Fruit fly (Drosophila melanogaster) whole organism, embryonic: Measurements from ENCODE around the gene tau.

ENCODE experiments used
- Atf6 ChIP-seq: fragments of 200-800 bp; sonication (Bioruptor generic); IDR thresholded peaks from 2 replicates; pipeline ENCODE4 v1.3.6; 2022; ENCODE audit warnings: missing biosample characterization, missing genetic modification characterization
- B-H1 ChIP-seq: fragments of 200-800 bp; sonication (Bioruptor generic); IDR thresholded peaks from 3 replicates; pipeline ENCODE4 v1.3.6; 2022; ENCODE audit warnings: missing biosample characterization, missing genetic modification characterization
- CG11456 ChIP-seq: fragments of 200-800 bp; sonication (Bioruptor generic); IDR thresholded peaks from 3 replicates; pipeline ENCODE4 v1.3.6; 2022; ENCODE audit warnings: missing biosample characterization, missing genetic modification characterization
- CG11695 ChIP-seq: fragments of 200-800 bp; sonication (Bioruptor generic); IDR thresholded peaks from 3 replicates; pipeline ENCODE4 v1.3.6; 2022; ENCODE audit warnings: missing biosample characterization, missing genetic modification characterization
- CG12104 ChIP-seq: fragments of 200-800 bp; sonication (Bioruptor generic); optimal IDR thresholded peaks from 3 replicates; lab custom pipeline; 2016; ENCODE audit warnings: missing biosample characterization, missing genetic modification characterization
- CG13287 ChIP-seq: fragments of 200-800 bp; sonication (Bioruptor generic); IDR thresholded peaks from 2 replicates; pipeline ENCODE4 v1.3.6; 2022; ENCODE audit warnings: missing biosample characterization, missing genetic modification characterization; ENCODE audit not compliant: partially characterized antibody
- CG14667 ChIP-seq: fragments of 200-800 bp; sonication (Bioruptor generic); IDR thresholded peaks from 2 replicates; pipeline ENCODE4 v1.3.6; 2022; ENCODE audit warnings: missing biosample characterization, missing genetic modification characterization
- CG17359 ChIP-seq: fragments of 200-800 bp; sonication (Bioruptor generic); optimal IDR thresholded peaks from 3 replicates; lab custom pipeline; 2018; ENCODE audit warnings: missing biosample characterization, mild to moderate bottlenecking, missing genetic modification characterization, moderate library complexity
- CG17361 ChIP-seq: fragments of 200-800 bp; sonication (Bioruptor generic); IDR thresholded peaks from 3 replicates; pipeline ENCODE4 v1.3.6; 2022; ENCODE audit warnings: missing biosample characterization, missing genetic modification characterization
- CG2120 ChIP-seq: fragments of 200-800 bp; sonication (Bioruptor generic); optimal IDR thresholded peaks from 3 replicates; lab custom pipeline; 2016; ENCODE audit warnings: missing biosample characterization, missing genetic modification characterization
- CG31388 ChIP-seq: fragments of 200-800 bp; sonication (Bioruptor generic); optimal IDR thresholded peaks from 2 replicates; lab custom pipeline; 2016; ENCODE audit warnings: missing biosample characterization, missing genetic modification characterization
- CG32772 ChIP-seq: fragments of 200-800 bp; sonication (Bioruptor generic); IDR thresholded peaks from 2 replicates; pipeline ENCODE4 v1.3.6; 2022; ENCODE audit warnings: missing biosample characterization, missing genetic modification characterization
- CG3726 ChIP-seq: fragments of 200-800 bp; sonication (Bioruptor generic); IDR thresholded peaks from 3 replicates; pipeline ENCODE4, ENCODE4 v1.3.6; 2022; ENCODE audit warnings: missing biosample characterization, missing genetic modification characterization
- CG4328 ChIP-seq: fragments of 200-800 bp; sonication (Bioruptor generic); optimal IDR thresholded peaks from 3 replicates; lab custom pipeline; 2017; ENCODE audit warnings: missing biosample characterization, missing genetic modification reagents, missing genetic modification characterization
- CG4617 ChIP-seq: fragments of 200-800 bp; sonication (Bioruptor generic); optimal IDR thresholded peaks from 3 replicates; lab custom pipeline; 2016; ENCODE audit warnings: missing biosample characterization, missing genetic modification characterization, borderline replicate concordance
- CG8290 ChIP-seq, 3 experiments: fragments of 200-800 bp; sonication (Bioruptor generic); optimal IDR thresholded peaks; 2 replicates each; lab custom pipeline; 2016 to 2019; ENCODE audit warnings: missing biosample characterization in 3 of 3, missing genetic modification characterization in 3 of 3, mild to moderate bottlenecking in 2 of 3, moderate library complexity in 1 of 3
- CG8924 ChIP-seq: fragments of 200-800 bp; optimal IDR thresholded peaks from 3 replicates; lab custom pipeline; 2019; ENCODE audit warnings: missing biosample characterization, mild to moderate bottlenecking, missing genetic modification characterization, moderate library complexity
- CG9817 ChIP-seq: fragments of 200-800 bp; sonication (Bioruptor generic); optimal IDR thresholded peaks from 2 replicates; lab custom pipeline; 2018; ENCODE audit warnings: missing biosample characterization, mild to moderate bottlenecking, missing genetic modification characterization, moderate library complexity
- CG9932 ChIP-seq: fragments of 200-800 bp; sonication (Bioruptor generic); IDR thresholded peaks from 2 replicates; pipeline ENCODE4 v1.3.6; 2022; ENCODE audit warnings: missing biosample characterization, missing genetic modification characterization
- CkIIα-i1 ChIP-seq: fragments of 200-800 bp; sonication (Bioruptor generic); IDR thresholded peaks from 2 replicates; pipeline ENCODE4 v1.3.6; 2022; ENCODE audit warnings: missing biosample characterization, missing genetic modification characterization
- Deaf1 ChIP-seq: fragments of 200-800 bp; optimal IDR thresholded peaks from 3 replicates; lab custom pipeline; 2019; ENCODE audit warnings: missing biosample characterization, mild to moderate bottlenecking, missing genetic modification characterization, moderate library complexity
- Doc3 ChIP-seq: fragments of 200-800 bp; sonication (Bioruptor generic); IDR thresholded peaks from 3 replicates; pipeline ENCODE4 v1.3.6; 2022; ENCODE audit warnings: missing biosample characterization, missing genetic modification characterization; ENCODE audit not compliant: partially characterized antibody
- HLH54F ChIP-seq: fragments of 200-800 bp; sonication (Bioruptor generic); optimal IDR thresholded peaks from 3 replicates; lab custom pipeline; 2016; ENCODE audit warnings: missing biosample characterization, missing genetic modification characterization
- Hey ChIP-seq: fragments of 200-800 bp; sonication (Bioruptor generic); optimal IDR thresholded peaks from 3 replicates; lab custom pipeline; 2018; ENCODE audit warnings: missing biosample characterization, mild to moderate bottlenecking, missing genetic modification characterization
- Med ChIP-seq: fragments of 200-800 bp; sonication (Bioruptor generic); peaks from one replicate; lab custom pipeline; 2016; ENCODE audit warnings: missing biosample characterization, missing genetic modification characterization, mild to moderate bottlenecking, inconsistent platforms, moderate library complexity
- Meics ChIP-seq: fragments of 200-800 bp; sonication (Bioruptor generic); optimal IDR thresholded peaks from 2 replicates; lab custom pipeline; 2017; ENCODE audit warnings: missing biosample characterization, mild to moderate bottlenecking, missing genetic modification characterization
- Mrtf ChIP-seq: fragments of 200-800 bp; sonication (Bioruptor generic); IDR thresholded peaks from 3 replicates; pipeline ENCODE4 v1.3.6; 2022; ENCODE audit warnings: missing biosample characterization, missing genetic modification characterization
- Pdp1 ChIP-seq, 2 experiments: fragments of 200-800 bp; sonication (Bioruptor generic); optimal IDR thresholded peaks; 3 replicates each; lab custom pipeline; 2016; ENCODE audit warnings: missing biosample characterization in 2 of 2, missing genetic modification characterization in 2 of 2, mild to moderate bottlenecking in 1 of 2, moderate library complexity in 1 of 2
- Tbp ChIP-seq: fragments of >200 bp; optimal IDR thresholded peaks from 2 replicates; lab custom pipeline; 2018; ENCODE audit warnings: missing biosample characterization, missing genetic modification characterization
- Xbp1 ChIP-seq: fragments of 200-800 bp; sonication (Bioruptor generic); optimal IDR thresholded peaks from 3 replicates; lab custom pipeline; 2016; ENCODE audit warnings: missing biosample characterization, mild to moderate bottlenecking, missing genetic modification characterization
- bcd ChIP-seq: fragments of 200-800 bp; sonication (Bioruptor generic); optimal IDR thresholded peaks from 2 replicates; lab custom pipeline; 2017; ENCODE audit warnings: missing biosample characterization, mild to moderate bottlenecking, missing genetic modification characterization
- caup ChIP-seq: fragments of 200-800 bp; sonication (Bioruptor generic); optimal IDR thresholded peaks from 3 replicates; lab custom pipeline; 2017; ENCODE audit warnings: missing biosample characterization, mild to moderate bottlenecking, missing genetic modification characterization, moderate library complexity; ENCODE audit not compliant: severe bottlenecking
- disco-r ChIP-seq: fragments of 200-800 bp; sonication (Bioruptor generic); optimal IDR thresholded peaks from 2 replicates; lab custom pipeline; 2016; ENCODE audit warnings: missing biosample characterization, missing genetic modification characterization
- dmrt99B ChIP-seq: fragments of 200-800 bp; sonication (Bioruptor generic); optimal IDR thresholded peaks from 2 replicates; lab custom pipeline; 2018; ENCODE audit warnings: missing biosample characterization, mild to moderate bottlenecking, missing genetic modification characterization, moderate library complexity
- fu2 ChIP-seq: fragments of 200-800 bp; sonication (Bioruptor generic); optimal IDR thresholded peaks from 2 replicates; lab custom pipeline; 2016; ENCODE audit warnings: missing biosample characterization, missing genetic modification characterization
- hkb ChIP-seq, 2 experiments: fragments of 200-800 bp in 1 of 2; fragments of >200 bp in 1 of 2; sonication (Bioruptor generic) in 1 of 2; IDR thresholded peaks in 1 of 2; optimal IDR thresholded peaks in 1 of 2; 2 replicates each; pipeline versions ENCODE4 v1.3.6 to Lab custom; 2017 to 2022; ENCODE audit warnings: missing biosample characterization in 1 of 2, missing genetic modification characterization in 1 of 2
- ind ChIP-seq: fragments of 200-800 bp; sonication (Bioruptor generic); optimal IDR thresholded peaks from 3 replicates; lab custom pipeline; 2016; ENCODE audit warnings: missing biosample characterization, missing genetic modification characterization
- klu ChIP-seq: fragments of 200-800 bp; sonication (Bioruptor generic); IDR thresholded peaks from 2 replicates; pipeline ENCODE4 v1.3.6; 2022; ENCODE audit warnings: missing biosample characterization, missing genetic modification characterization
- lab ChIP-seq: fragments of 200-800 bp; sonication (Bioruptor generic); optimal IDR thresholded peaks from 3 replicates; lab custom pipeline; 2017; ENCODE audit warnings: missing biosample characterization, missing genetic modification characterization, mild to moderate bottlenecking, moderate library complexity, missing genetic modification reagents
- prd ChIP-seq, 3 experiments: fragments of >200 bp in 2 of 3; fragments of 200-800 bp in 1 of 3; sonication (Bioruptor generic) in 1 of 3; optimal IDR thresholded peaks in 2 of 3; IDR thresholded peaks in 1 of 3; 2 replicates in 2 of 3; 3 replicates in 1 of 3; pipeline versions ENCODE4 v1.3.6 to Lab custom; 2017 to 2022; ENCODE audit warnings: missing biosample characterization in 1 of 3, missing genetic modification characterization in 1 of 3
- slbo ChIP-seq: fragments of 200-800 bp; sonication (Bioruptor generic); IDR thresholded peaks from 2 replicates; pipeline ENCODE4 v1.3.6; 2022; ENCODE audit warnings: missing biosample characterization, missing genetic modification characterization
- tgo ChIP-seq: fragments of 200-800 bp; sonication (Bioruptor generic); IDR thresholded peaks from 3 replicates; pipeline ENCODE4 v1.3.6; 2022; ENCODE audit warnings: missing biosample characterization, missing genetic modification characterization
- ttk ChIP-seq: fragments of 200-800 bp; sonication (Bioruptor generic); IDR thresholded peaks from 2 replicates; pipeline ENCODE4 v2.1.2; 2022; ENCODE audit warnings: missing biosample characterization, missing genetic modification characterization
- twi ChIP-seq: fragments of 200-800 bp; optimal IDR thresholded peaks from 2 replicates; lab custom pipeline; 2019; ENCODE audit warnings: missing biosample characterization, mild to moderate bottlenecking, missing genetic modification characterization, moderate library complexity
- vvl ChIP-seq: fragments of 200-800 bp; sonication (Bioruptor generic); IDR thresholded peaks from 2 replicates; pipeline ENCODE4 v1.3.6; 2022; ENCODE audit warnings: missing biosample characterization, missing genetic modification characterization
- wek ChIP-seq: fragments of 200-800 bp; sonication (Bioruptor generic); optimal IDR thresholded peaks from 3 replicates; lab custom pipeline; 2018; ENCODE audit warnings: missing biosample characterization, mild to moderate bottlenecking, missing genetic modification characterization, moderate library complexity
- zen2 ChIP-seq: fragments of 200-800 bp; sonication (Bioruptor generic); IDR thresholded peaks from 3 replicates; pipeline ENCODE4 v1.3.6; 2022; ENCODE audit warnings: missing biosample characterization, missing genetic modification characterization; ENCODE audit not compliant: partially characterized antibody
- zf30C ChIP-seq: fragments of 200-800 bp; sonication (Bioruptor generic); optimal IDR thresholded peaks from 3 replicates; lab custom pipeline; 2018; ENCODE audit warnings: missing biosample characterization, mild to moderate bottlenecking, missing genetic modification characterization

The tau gene

DNA sequence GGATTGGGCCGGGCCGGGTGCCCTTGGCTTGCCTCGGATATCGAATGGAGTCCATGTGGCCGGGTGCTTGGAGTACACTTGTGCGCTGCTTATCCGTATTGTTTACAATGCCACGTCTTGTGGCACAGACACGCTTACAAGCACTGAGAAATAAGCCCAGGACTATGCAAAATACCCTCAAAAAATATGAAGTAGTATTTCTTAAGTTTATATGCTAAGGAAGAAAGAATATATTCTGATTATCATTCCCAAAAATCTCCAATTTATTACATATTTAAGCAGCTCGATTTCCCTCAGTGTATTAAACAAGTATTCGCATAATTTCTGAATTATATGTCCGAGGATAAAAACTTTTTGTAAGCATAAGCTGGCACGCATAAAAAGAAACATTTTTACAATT lies 34.9 kb downstream of the tau start (continued):
- TF ChIP-seq CG9817 (tag; lab: Kevin White, UChicago) (peak; percentile 3), CG3726 (no peak), Meics (GFP tag; lab: Kevin White, UChicago) (peak; percentile 15), Mrtf (no peak), Tbp (GFP tag; lab: Kevin White, UChicago) (no peak), CG2120 (peak; percentile 47), CG8290 (GFP tag; optimal IDR thresholded peaks at IDR 0.05; lab: Kevin White, UChicago) (no peak), CG8290 (tag; optimal IDR thresholded peaks at IDR 0.05; lab: Kevin White, UChicago) (peak in 1 of 2 experiments; percentile 43), lab (GFP tag; lab: Kevin White, UChicago) (peak; percentile 58), CG11456 (GFP tag; lab: Robert Waterston, UW) (0 out of 3 replicates have a peak, but pooled peaks have one; percentile 13), Atf6 (GFP tag; lab: Robert Waterston, UW) (0 out of 2 replicates have a peak, but pooled peaks have one; percentile 20), twi (tag; lab: Kevin White, UChicago) (no peak), prd (optimal IDR thresholded peaks at IDR 0.05; lab: Kevin White, UChicago) (no peak), prd (GFP tag; IDR thresholded peaks at IDR 0.05; lab: Robert Waterston, UW) (peak; percentile 38; the same call in 1 of the 3 replicates), CG17361 (GFP tag; lab: Robert Waterston, UW) (no peak), Pdp1 (GFP tag; optimal IDR thresholded peaks at IDR 0.05; lab: Kevin White, UChicago) (no peak), Doc3 (GFP tag; lab: Robert Waterston, UW) (no peak), CG14667 (GFP tag; lab: Robert Waterston, UW) (0 out of 2 replicates have a peak, but pooled peaks have one; percentile 4), Hey (tag; lab: Kevin White, UChicago) (no peak), klu (GFP tag; lab: Robert Waterston, UW) (no peak), CG11695 (GFP tag; lab: Robert Waterston, UW) (0 out of 3 replicates have a peak, but pooled peaks have one; percentile 38), CG13287 (no peak), vvl (GFP tag; lab: Robert Waterston, UW) (peak; percentile 35; the same call in 1 of the 2 replicates), hkb (optimal IDR thresholded peaks at IDR 0.05; lab: Kevin White, UChicago) (no peak), hkb (GFP tag; IDR thresholded peaks at IDR 0.05; lab: Robert Waterston, UW) (peak; percentile 29; the same call in 1 of the 2 replicates), CG17359 (tag; lab: Kevin White, UChicago) (peak; percentile 17), HLH54F (GFP tag; lab: Kevin White, UChicago) (no peak), CG12104 (GFP tag; lab: Kevin White, UChicago) (no peak), Deaf1 (no peak), CG31388 (GFP tag; lab: Kevin White, UChicago) (no peak), ttk (GFP tag; lab: Robert Waterston, UW) (0 out of 2 replicates have a peak, but pooled peaks have one; percentile 29), tgo (GFP tag; lab: Robert Waterston, UW) (peak; percentile 22; the same call in 1 of the 3 replicates), CG9932 (GFP tag; lab: Robert Waterston, UW) (peak; percentile 25; the same call in 1 of the 2 replicates), bcd (GFP tag; lab: Kevin White, UChicago) (peak; percentile 5), CG32772 (GFP tag; lab: Robert Waterston, UW) (no peak), slbo (GFP tag; lab: Robert Waterston, UW) (peak; percentile 65), CG4328 (no peak), disco-r (GFP tag; lab: Kevin White, UChicago) (no peak), CG8924 (tag; lab: Kevin White, UChicago) (peak; percentile 2), dmrt99B (tag; lab: Kevin White, UChicago) (peak; percentile 46), CG4617 (GFP tag; lab: Kevin White, UChicago) (no peak), ind (GFP tag; lab: Kevin White, UChicago) (peak; percentile 4), B-H1 (GFP tag; lab: Robert Waterston, UW) (peak; percentile 27; the same call in 2 of the 3 replicates), CkIIα-i1 (GFP tag; lab: Robert Waterston, UW) (no peak), Med (GFP tag; lab: Kevin White, UChicago) (peak; percentile 72), zf30C (no peak), Xbp1 (GFP tag; lab: Kevin White, UChicago) (peak; percentile 13), caup (GFP tag; lab: Kevin White, UChicago) (peak; percentile 3), zen2 (GFP tag; lab: Robert Waterston, UW) (no peak), fu2 (GFP tag; lab: Kevin White, UChicago) (no peak), wek (GFP tag; lab: Kevin White, UChicago) (no peak)
